Fruit fly (Drosophila melanogaster) whole organism, adult: ENCODE data around the gene CG4080.

Experiments used
- CG11617 ChIP-seq: fragments of 200-800 bp; sonication (Bioruptor generic); optimal IDR thresholded peaks from 2 replicates; lab custom pipeline; 2017; ENCODE audit warnings: mild to moderate bottlenecking, missing biosample characterization, missing genetic modification reagents, missing genetic modification characterization
- CG12768 ChIP-seq: fragments of 200-800 bp; sonication (Bioruptor generic); optimal IDR thresholded peaks from 2 replicates; lab custom pipeline; 2017; ENCODE audit warnings: missing biosample characterization, missing genetic modification characterization, mild to moderate bottlenecking, moderate library complexity, missing genetic modification reagents
- CG14711 ChIP-seq: fragments of 200-800 bp; sonication (Bioruptor generic); optimal IDR thresholded peaks from 2 replicates; lab custom pipeline; 2018; ENCODE audit warnings: missing biosample characterization, mild to moderate bottlenecking, missing genetic modification characterization, moderate library complexity
- CG1620 ChIP-seq: fragments of 200-800 bp; sonication (Bioruptor generic); optimal IDR thresholded peaks from 2 replicates; lab custom pipeline; 2016; ENCODE audit warnings: missing biosample characterization, missing genetic modification characterization
- CG33017 ChIP-seq: fragments of 200-800 bp; sonication (Bioruptor generic); optimal IDR thresholded peaks from 2 replicates; lab custom pipeline; 2018; ENCODE audit warnings: missing biosample characterization, mild to moderate bottlenecking, missing genetic modification characterization, moderate library complexity
- CG5204 ChIP-seq: fragments of 200-800 bp; sonication (Bioruptor generic); optimal IDR thresholded peaks from 2 replicates; lab custom pipeline; 2016; ENCODE audit warnings: missing biosample characterization, missing genetic modification characterization
- CG7045 ChIP-seq: fragments of 200-800 bp; sonication (Bioruptor generic); optimal IDR thresholded peaks from 2 replicates; lab custom pipeline; 2017; ENCODE audit warnings: missing biosample characterization, mild to moderate bottlenecking, missing genetic modification characterization
- CG7101 ChIP-seq: fragments of 200-800 bp; sonication (Bioruptor generic); optimal IDR thresholded peaks from 2 replicates; lab custom pipeline; 2018; ENCODE audit warnings: missing biosample characterization, mild to moderate bottlenecking, missing genetic modification characterization, moderate library complexity
- Clk ChIP-seq: fragments of 200-800 bp; sonication (Bioruptor generic); optimal IDR thresholded peaks from 2 replicates; lab custom pipeline; 2017; ENCODE audit warnings: missing biosample characterization, missing genetic modification characterization
- Crg-1 ChIP-seq: fragments of 200-800 bp; sonication (Bioruptor generic); optimal IDR thresholded peaks from 2 replicates; lab custom pipeline; 2016; ENCODE audit warnings: missing biosample characterization, missing genetic modification characterization
- Hr96 ChIP-seq: fragments of 200-800 bp; sonication (Bioruptor generic); optimal IDR thresholded peaks from 2 replicates; lab custom pipeline; 2016; ENCODE audit warnings: missing biosample characterization, missing genetic modification characterization
- Mnt ChIP-seq: fragments of 200-800 bp; sonication (Bioruptor generic); optimal IDR thresholded peaks from 2 replicates; lab custom pipeline; 2016; ENCODE audit warnings: missing biosample characterization, mild to moderate bottlenecking, missing genetic modification characterization
- bab1 ChIP-seq: fragments of 200-800 bp; sonication (Bioruptor generic); optimal IDR thresholded peaks from 3 replicates; lab custom pipeline; 2019; ENCODE audit warnings: missing biosample characterization, mild to moderate bottlenecking, missing genetic modification characterization, moderate library complexity
- cic ChIP-seq: fragments of 200-800 bp; sonication (Bioruptor generic); optimal IDR thresholded peaks from 2 replicates; lab custom pipeline; 2017; ENCODE audit warnings: missing biosample characterization, mild to moderate bottlenecking, missing genetic modification characterization, moderate library complexity
- cnc ChIP-seq, 2 experiments: fragments of >200 bp; optimal IDR thresholded peaks; 2 replicates each; lab custom pipeline; 2017
- kay ChIP-seq: fragments of 200-800 bp; sonication (Bioruptor generic); peaks from one replicate; lab custom pipeline; 2016; ENCODE audit warnings: missing biosample characterization, missing genetic modification characterization, borderline replicate concordance
- ovo ChIP-seq: fragments of 200-800 bp; sonication (Bioruptor generic); optimal IDR thresholded peaks from 2 replicates; lab custom pipeline; 2016; ENCODE audit warnings: missing biosample characterization, missing genetic modification characterization
- pad ChIP-seq: fragments of 200-800 bp; sonication (Bioruptor generic); optimal IDR thresholded peaks from 3 replicates; lab custom pipeline; 2017; ENCODE audit warnings: missing biosample characterization, missing genetic modification characterization, mild to moderate bottlenecking, moderate library complexity, missing genetic modification reagents
- tj ChIP-seq: fragments of 200-800 bp; sonication (Bioruptor generic); optimal IDR thresholded peaks from 3 replicates; lab custom pipeline; 2017; ENCODE audit warnings: missing biosample characterization, mild to moderate bottlenecking, missing genetic modification characterization, moderate library complexity
- toe ChIP-seq: fragments of 200-800 bp; sonication (Bioruptor generic); optimal IDR thresholded peaks from 2 replicates; lab custom pipeline; 2016; ENCODE audit warnings: missing biosample characterization, missing genetic modification characterization

Gene CG4080

DNA sequence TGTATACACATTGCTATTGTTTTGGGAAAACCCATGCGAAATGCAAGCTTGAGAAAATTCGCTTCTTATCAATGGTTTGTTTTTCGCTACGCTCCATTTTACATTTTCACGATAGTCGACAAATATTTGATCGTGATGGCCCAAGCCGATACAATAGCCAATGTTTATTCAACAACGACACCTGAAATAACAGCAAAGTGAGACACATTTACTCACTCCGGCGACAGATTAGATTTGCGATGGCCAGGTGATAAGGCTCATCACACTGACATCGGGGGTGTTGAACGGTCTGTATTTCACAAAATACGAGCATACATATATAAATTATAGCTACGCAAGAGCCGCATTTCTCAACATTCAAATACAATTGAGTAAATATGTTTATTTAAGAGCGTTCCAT is 1.9 kb downstream of the CG4080 start:
- TF ChIP-seq CG33017 (peak; percentile 76), CG1620 (peak; percentile 69), Clk (GFP tag; lab: Kevin White, UChicago) (peak; percentile 72), CG12768 (GFP tag; lab: Kevin White, UChicago) (peak; percentile 94), CG7101 (peak; percentile 88), bab1 (GFP tag; lab: Kevin White, UChicago) (peak; percentile 57), CG11617 (peak; percentile 72), cic (GFP tag; lab: Kevin White, UChicago) (peak; percentile 92), CG5204 (no peak), kay (peak; percentile 92), Mnt (GFP tag; lab: Kevin White, UChicago) (peak; percentile 77), tj (GFP tag; lab: Kevin White, UChicago) (no peak), cnc (optimal IDR thresholded peaks at IDR 0.05; lab: Kevin White, UChicago) (no peak), CG7045 (GFP tag; lab: Kevin White, UChicago) (peak; percentile 92), toe (peak; percentile 36), Hr96 (GFP tag; lab: Kevin White, UChicago) (no peak), CG14711 (tag; lab: Kevin White, UChicago) (peak; percentile 68), pad (GFP tag; lab: Kevin White, UChicago) (peak; percentile 74), ovo (GFP tag; lab: Kevin White, UChicago) (peak; percentile 93), Crg-1 (GFP tag; lab: Kevin White, UChicago) (peak; percentile 86)

DNA sequence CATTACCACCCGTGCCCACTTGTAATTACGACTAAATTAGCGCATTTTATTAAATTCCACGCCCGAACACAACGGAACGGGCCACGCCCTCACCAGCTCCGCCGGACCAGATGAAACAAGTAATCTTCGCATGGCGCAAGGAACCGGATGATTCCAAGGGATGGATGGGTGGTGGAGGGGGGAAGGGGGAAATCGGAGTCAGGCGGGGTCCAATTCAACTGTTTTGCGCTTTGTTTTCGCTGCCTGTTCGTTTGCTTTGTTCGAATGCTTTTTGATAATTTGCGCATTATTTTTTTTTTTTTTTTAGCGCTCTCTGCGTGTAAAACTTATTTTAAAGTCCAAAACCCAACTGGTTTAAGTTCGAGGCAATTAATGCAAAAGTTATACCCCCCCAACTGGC is 2.3 kb downstream of the CG4080 start:
- TF ChIP-seq tj (GFP tag; lab: Kevin White, UChicago) (peak; percentile 37), CG12768 (GFP tag; lab: Kevin White, UChicago) (no peak)

dm6 chr3L:9396038-9396437 is 3.0 kb downstream of the CG4080 start:
- TF ChIP-seq Clk (GFP tag; lab: Kevin White, UChicago) (no peak), CG14711 (tag; lab: Kevin White, UChicago) (no peak), CG12768 (GFP tag; lab: Kevin White, UChicago) (peak; percentile 49), Mnt (GFP tag; lab: Kevin White, UChicago) (no peak), toe (no peak), CG1620 (no peak), CG7101 (no peak), kay (peak; percentile 95), cnc (optimal IDR thresholded peaks at IDR 0.05; lab: Kevin White, UChicago) (no peak), bab1 (GFP tag; lab: Kevin White, UChicago) (no peak), pad (GFP tag; lab: Kevin White, UChicago) (peak; percentile 36), cic (GFP tag; lab: Kevin White, UChicago) (peak; percentile 76), tj (GFP tag; lab: Kevin White, UChicago) (peak; percentile 91), CG7045 (GFP tag; lab: Kevin White, UChicago) (peak; percentile 9), ovo (GFP tag; lab: Kevin White, UChicago) (peak; percentile 94), Crg-1 (GFP tag; lab: Kevin White, UChicago) (no peak), CG11617 (no peak), CG5204 (no peak), Hr96 (GFP tag; lab: Kevin White, UChicago) (no peak), CG33017 (no peak)

dm6 chr3L:9391340-9391980 is 7.6 kb downstream of the CG4080 start:
- TF ChIP-seq cic (GFP tag; lab: Kevin White, UChicago), result peak; percentile 70
- peak; percentile 20 for TF ChIP-seq CG12768 (GFP tag; lab: Kevin White, UChicago)
- TF ChIP-seq CG7045 (GFP tag; lab: Kevin White, UChicago), result peak; percentile 33
- no peak for TF ChIP-seq Clk (GFP tag; lab: Kevin White, UChicago)
- peak; percentile 34 for TF ChIP-seq tj (GFP tag; lab: Kevin White, UChicago)
- TF ChIP-seq kay, result peak; percentile 84

dm6 chr3L:9384445-9385079 is 14.5 kb downstream of the CG4080 start:
- no peak for TF ChIP-seq CG7101
- no peak for TF ChIP-seq bab1 (GFP tag; lab: Kevin White, UChicago)
- TF ChIP-seq Mnt (GFP tag; lab: Kevin White, UChicago), result no peak
- TF ChIP-seq ovo (GFP tag; lab: Kevin White, UChicago), result no peak
- TF ChIP-seq CG11617, result no peak
- no peak for TF ChIP-seq toe
- no peak for TF ChIP-seq tj (GFP tag; lab: Kevin White, UChicago)
- no peak for TF ChIP-seq CG14711 (tag; lab: Kevin White, UChicago)
- no peak for TF ChIP-seq CG1620
- no peak for TF ChIP-seq kay
- TF ChIP-seq Hr96 (GFP tag; lab: Kevin White, UChicago), result no peak
- TF ChIP-seq Clk (GFP tag; lab: Kevin White, UChicago), result no peak
- no peak for TF ChIP-seq pad (GFP tag; lab: Kevin White, UChicago)
- TF ChIP-seq cnc (optimal IDR thresholded peaks at IDR 0.05; lab: Kevin White, UChicago), result no peak
- TF ChIP-seq CG7045 (GFP tag; lab: Kevin White, UChicago), result no peak
- TF ChIP-seq CG12768 (GFP tag; lab: Kevin White, UChicago), result no peak
- TF ChIP-seq CG5204, result no peak
- no peak for TF ChIP-seq Crg-1 (GFP tag; lab: Kevin White, UChicago)
